Worm (Caenorhabditis elegans) whole organism, L4 larva: ENCODE data around the gene str-9.

Source experiments
- D1046.2 ChIP-seq: fragments of 200-800 bp; sonication (Bioruptor generic); IDR thresholded peaks from 2 replicates; pipeline ENCODE4 v1.3.6; 2022; ENCODE audit warnings: missing genetic modification characterization, missing compliant biosample characterization
- F10B5.3 ChIP-seq: sonication (generic microtip); optimal IDR thresholded peaks from 2 replicates; lab custom pipeline; 2016; ENCODE audit warnings: mild to moderate bottlenecking, missing genetic modification characterization, missing compliant biosample characterization
- F26F4.8 ChIP-seq: fragments of 200-800 bp; sonication (Bioruptor generic); conservative IDR thresholded peaks from 2 replicates; pipeline ENCODE4 v1.3.6; 2022; ENCODE audit warnings: missing genetic modification characterization, missing compliant biosample characterization
- F37D6.2 ChIP-seq: sonication (generic microtip); optimal IDR thresholded peaks from 2 replicates; lab custom pipeline; 2016; ENCODE audit warnings: mild to moderate bottlenecking, missing genetic modification characterization, missing compliant biosample characterization
- F44E2.7 ChIP-seq: fragments of 200-800 bp; sonication (Bioruptor generic); IDR thresholded peaks from 2 replicates; pipeline ENCODE4 v2.1.2; 2022; ENCODE audit warnings: missing genetic modification characterization, missing compliant biosample characterization
- F49E8.2 ChIP-seq: sonication (generic microtip); optimal IDR thresholded peaks from 2 replicates; lab custom pipeline; 2016; ENCODE audit warnings: missing compliant biosample characterization, mild to moderate bottlenecking, missing genetic modification characterization, borderline replicate concordance
- aha-1 ChIP-seq: fragments of 150-350 bp; peaks from one replicate; lab custom pipeline; 2014; ENCODE audit warnings: missing biosample characterization, missing genetic modification characterization
- aly-2 ChIP-seq: sonication (generic microtip); optimal IDR thresholded peaks from 2 replicates; lab custom pipeline; 2018; ENCODE audit warnings: missing biosample characterization, missing genetic modification characterization
- ama-1 ChIP-seq: fragments of 150-350 bp; optimal IDR thresholded peaks from 2 replicates; lab custom pipeline; 2014; ENCODE audit warnings: inconsistent platforms, mixed read lengths
- arid-1 ChIP-seq: fragments of 200-800 bp; sonication (Bioruptor generic); conservative IDR thresholded peaks from 2 replicates; pipeline ENCODE4 v1.3.6; 2022; ENCODE audit warnings: missing genetic modification reagents, missing genetic modification characterization, missing compliant biosample characterization
- attf-4 ChIP-seq: sonication (generic microtip); optimal IDR thresholded peaks from 3 replicates; lab custom pipeline; 2017; ENCODE audit warnings: missing biosample characterization, missing genetic modification characterization
- ceh-44 ChIP-seq: fragments of 200-800 bp; sonication (Bioruptor generic); IDR thresholded peaks from 2 replicates; pipeline ENCODE4 v1.3.6; 2022; ENCODE audit warnings: missing genetic modification reagents, missing genetic modification characterization, missing compliant biosample characterization
- ceh-82 ChIP-seq: sonication (generic microtip); optimal IDR thresholded peaks from 2 replicates; lab custom pipeline; 2017; ENCODE audit warnings: missing biosample characterization, missing genetic modification characterization
- ces-1 ChIP-seq: fragments of 150-350 bp; sonication (generic microtip); optimal IDR thresholded peaks from 4 replicates; lab custom pipeline; 2014; ENCODE audit warnings: missing biosample characterization, missing genetic modification reagents, missing genetic modification characterization
- daf-12 ChIP-seq: fragments of 150-350 bp; optimal IDR thresholded peaks from 2 replicates; lab custom pipeline; 2014; ENCODE audit warnings: missing biosample characterization, missing genetic modification reagents, missing genetic modification characterization
- daf-16 ChIP-seq, 3 experiments: sonication (generic microtip); optimal IDR thresholded peaks; 2 replicates each; lab custom pipeline; 2016 to 2017; ENCODE audit warnings: missing genetic modification characterization in 3 of 3, missing genetic modification reagents in 3 of 3, mild to moderate bottlenecking in 2 of 3, missing compliant biosample characterization in 2 of 3, missing biosample characterization in 1 of 3, moderate library complexity in 1 of 3
- daf-19 ChIP-seq: fragments of 200-800 bp; sonication (Bioruptor generic); conservative IDR thresholded peaks from 2 replicates; pipeline ENCODE4 v1.3.6; 2022; ENCODE audit warnings: missing genetic modification characterization, missing compliant biosample characterization
- dmd-8 ChIP-seq: fragments of 200-800 bp; sonication (Bioruptor generic); IDR thresholded peaks from 2 replicates; pipeline ENCODE4 v1.3.6; 2022; ENCODE audit warnings: missing genetic modification characterization, missing compliant biosample characterization
- dpl-1 ChIP-seq: fragments of 150-350 bp; optimal IDR thresholded peaks from 2 replicates; lab custom pipeline; 2014; ENCODE audit warnings: missing biosample characterization, missing genetic modification reagents, missing genetic modification characterization
- egl-27 ChIP-seq: sonication (generic microtip); optimal IDR thresholded peaks from 3 replicates; lab custom pipeline; 2017; ENCODE audit warnings: missing biosample characterization, missing genetic modification reagents, missing genetic modification characterization
- fkh-10 ChIP-seq: fragments of 150-350 bp; optimal IDR thresholded peaks from 2 replicates; lab custom pipeline; 2014; ENCODE audit warnings: missing biosample characterization, missing genetic modification reagents, missing genetic modification characterization
- fos-1 ChIP-seq: fragments of 150-350 bp; optimal IDR thresholded peaks from 2 replicates; lab custom pipeline; 2014; ENCODE audit warnings: missing biosample characterization, missing genetic modification characterization
- hmg-1.1 ChIP-seq: fragments of 200-800 bp; sonication (Bioruptor generic); IDR thresholded peaks from 2 replicates; pipeline ENCODE4 v1.3.6; 2022; ENCODE audit warnings: missing genetic modification reagents, missing genetic modification characterization, missing compliant biosample characterization
- jun-1 ChIP-seq: fragments of 150-350 bp; optimal IDR thresholded peaks from 2 replicates; lab custom pipeline; 2014; ENCODE audit warnings: missing biosample characterization, missing genetic modification reagents, missing genetic modification characterization
- lin-13 ChIP-seq: fragments of 150-350 bp; optimal IDR thresholded peaks from 2 replicates; lab custom pipeline; 2014; ENCODE audit warnings: missing biosample characterization, missing genetic modification reagents, missing genetic modification characterization
- lin-29 ChIP-seq: fragments of 200-800 bp; sonication (Bioruptor generic); IDR thresholded peaks from 2 replicates; pipeline ENCODE4 v1.3.6; 2022; ENCODE audit warnings: missing genetic modification reagents, missing genetic modification characterization, missing compliant biosample characterization
- lsy-2 ChIP-seq, 2 experiments: fragments of 150-350 bp in 1 of 2; sonication (generic microtip) in 1 of 2; optimal IDR thresholded peaks; 2 replicates each; lab custom pipeline; 2014 to 2017; ENCODE audit warnings: missing biosample characterization in 2 of 2, missing genetic modification characterization in 2 of 2
- mdt-29 ChIP-seq: fragments of 200-800 bp; sonication (Bioruptor generic); IDR thresholded peaks from 2 replicates; pipeline ENCODE4 v1.3.6; 2022; ENCODE audit warnings: missing genetic modification reagents, missing genetic modification characterization, missing compliant biosample characterization
- mep-1 ChIP-seq: fragments of 150-350 bp; sonication (generic microtip); optimal IDR thresholded peaks from 3 replicates; lab custom pipeline; 2014; ENCODE audit warnings: missing biosample characterization, missing genetic modification characterization
- mxl-2 ChIP-seq: fragments of 200-800 bp; sonication (Bioruptor generic); conservative IDR thresholded peaks from 2 replicates; pipeline ENCODE4 v1.3.6; 2022; ENCODE audit warnings: missing genetic modification reagents, missing genetic modification characterization, missing compliant biosample characterization
- nhr-10 ChIP-seq: fragments of 150-350 bp; optimal IDR thresholded peaks from 2 replicates; lab custom pipeline; 2014; ENCODE audit warnings: missing biosample characterization, missing genetic modification characterization
- nhr-11 ChIP-seq: fragments of 150-350 bp; optimal IDR thresholded peaks from 2 replicates; lab custom pipeline; 2014; ENCODE audit warnings: missing biosample characterization, missing genetic modification characterization
- nhr-111 ChIP-seq: fragments of 200-800 bp; sonication (Bioruptor generic); optimal IDR thresholded peaks from 2 replicates; lab custom pipeline; 2018; ENCODE audit warnings: mild to moderate bottlenecking, missing genetic modification characterization, missing compliant biosample characterization
- nhr-48 ChIP-seq: sonication (generic microtip); optimal IDR thresholded peaks from 2 replicates; lab custom pipeline; 2016; ENCODE audit warnings: mild to moderate bottlenecking, missing genetic modification characterization, missing compliant biosample characterization
- pha-4 ChIP-seq, 2 experiments: fragments of 150-350 bp in 1 of 2; fragments of 200-800 bp in 1 of 2; sonication (Bioruptor generic) in 1 of 2; IDR thresholded peaks in 1 of 2; optimal IDR thresholded peaks in 1 of 2; 2 replicates each; pipeline versions ENCODE4 v1.3.6 to Lab custom; 2014 to 2022; ENCODE audit warnings: missing genetic modification characterization in 2 of 2, missing genetic modification reagents in 2 of 2, missing biosample characterization in 1 of 2, missing compliant biosample characterization in 1 of 2
- php-3 ChIP-seq: fragments of 200-800 bp; sonication (Bioruptor generic); IDR thresholded peaks from 2 replicates; pipeline ENCODE4 v1.3.6; 2022; ENCODE audit warnings: missing genetic modification reagents, missing genetic modification characterization, missing compliant biosample characterization
- pqm-1 ChIP-seq: sonication (generic microtip); optimal IDR thresholded peaks from 2 replicates; lab custom pipeline; 2017; ENCODE audit warnings: missing biosample characterization, missing genetic modification characterization
- rbr-2 ChIP-seq: sonication (generic microtip); optimal IDR thresholded peaks from 2 replicates; lab custom pipeline; 2016; ENCODE audit warnings: missing genotype, missing genetic modification characterization, missing compliant biosample characterization
- snpc-1.2 ChIP-seq: fragments of 200-800 bp; sonication (Bioruptor generic); IDR thresholded peaks from 2 replicates; pipeline ENCODE4 v1.3.6; 2022; ENCODE audit warnings: missing genetic modification reagents, missing genetic modification characterization, missing compliant biosample characterization
- spr-3 ChIP-seq: fragments of 200-800 bp; sonication (Bioruptor generic); optimal IDR thresholded peaks from 2 replicates; lab custom pipeline; 2018; ENCODE audit warnings: mild to moderate bottlenecking, missing genetic modification characterization, missing compliant biosample characterization
- tag-97 ChIP-seq: fragments of 200-800 bp; sonication (Bioruptor generic); IDR thresholded peaks from 2 replicates; pipeline ENCODE4 v1.3.6; 2022; ENCODE audit warnings: missing genetic modification characterization, missing compliant biosample characterization
- unc-130 ChIP-seq: sonication (generic microtip); optimal IDR thresholded peaks from 2 replicates; lab custom pipeline; 2016; ENCODE audit warnings: missing genetic modification reagents, missing genetic modification characterization, missing compliant biosample characterization
- unc-62 ChIP-seq, 3 experiments: fragments of 150-350 bp in 1 of 3; sonication (generic microtip); optimal IDR thresholded peaks in 2 of 3; peaks in 1 of 3; 1 replicate in 1 of 3; 2 replicates in 2 of 3; lab custom pipeline; 2014 to 2017; ENCODE audit warnings: missing biosample characterization in 3 of 3, missing genetic modification characterization in 3 of 3, missing genetic modification reagents in 3 of 3, missing genotype in 1 of 3
- ztf-11 ChIP-seq: fragments of 150-350 bp; optimal IDR thresholded peaks from 2 replicates; lab custom pipeline; 2014; ENCODE audit warnings: missing biosample characterization, missing genetic modification characterization
- ztf-7 ChIP-seq: fragments of 150-350 bp; optimal IDR thresholded peaks from 2 replicates; lab custom pipeline; 2014; ENCODE audit warnings: missing biosample characterization, missing genetic modification characterization

The str-9 gene

DNA sequence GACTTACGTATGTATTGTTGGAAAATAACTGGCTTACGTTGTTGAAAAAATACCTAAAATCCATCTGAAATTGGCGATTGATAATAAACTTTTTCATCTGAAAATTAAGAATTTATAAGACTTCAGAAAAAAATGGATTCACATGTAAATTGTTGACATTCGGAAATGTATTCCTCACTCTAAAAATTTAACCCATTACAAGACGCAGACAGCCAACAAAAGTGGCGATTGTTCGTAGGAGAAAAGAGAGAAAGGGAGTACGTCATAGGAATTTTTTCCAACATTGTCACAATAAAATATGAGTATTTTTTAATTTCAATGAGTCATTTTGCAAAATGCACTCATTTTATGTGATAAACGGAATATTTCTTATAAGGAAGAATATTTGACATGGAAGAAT lies 40.0 kb upstream of the str-9 start, which contains the start of gene Y6E2A.5:
Y6E2A.5 (minus strand) TSS at position 101 of the 400 bp plus-strand sequence.
- TF ChIP-seq lsy-2 (tag; optimal IDR thresholded peaks at IDR 0.05; lab: Kevin White, UChicago): no peak
- TF ChIP-seq unc-62 (GFP tag; optimal IDR thresholded peaks at IDR 0.05 in 1 of 2; lab: Kevin White, UChicago): peak in 1 of 2 experiments; percentile 18
- TF ChIP-seq unc-62 (tag; optimal IDR thresholded peaks at IDR 0.05; lab: Kevin White, UChicago): no peak
- no peak for TF ChIP-seq ztf-7 (tag; lab: Kevin White, UChicago)
- TF ChIP-seq F44E2.7: no peak
- TF ChIP-seq egl-27: no peak

DNA sequence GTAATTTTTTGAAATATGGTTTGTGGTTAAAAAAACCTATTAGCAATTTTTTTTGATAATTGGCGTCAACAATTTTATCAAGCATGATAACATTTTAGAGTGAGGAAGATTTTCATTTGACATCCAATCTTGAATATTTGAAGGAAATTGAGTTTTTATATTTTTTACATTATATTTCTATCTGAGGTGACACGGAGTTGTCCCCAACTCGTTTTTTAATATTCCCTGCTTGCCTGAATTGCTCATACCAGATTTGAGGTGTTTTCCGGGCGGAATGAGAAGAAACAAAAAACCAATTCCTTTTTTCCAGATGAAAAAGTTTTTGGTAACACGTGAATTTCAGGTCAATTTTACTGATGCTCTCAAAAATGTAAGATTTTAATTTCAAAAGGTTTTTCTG lies 39.0 kb upstream of the str-9 start, which contains the start of gene Y6E2A.7:
Y6E2A.7 (plus strand) TSS at position 301 of the 400 bp plus-strand sequence.
- TF ChIP-seq daf-16 (GFP tag; optimal IDR thresholded peaks at IDR 0.05; lab: Kevin White, UChicago) (no peak), daf-16 (tag; optimal IDR thresholded peaks at IDR 0.05; lab: Kevin White, UChicago) (no peak), lin-13 (no peak), aha-1 (no peak), aly-2 (no peak), mep-1 (tag; lab: Kevin White, UChicago) (no peak), attf-4 (tag; lab: Kevin White, UChicago) (no peak), unc-130 (GFP tag; lab: Kevin White, UChicago) (no peak), jun-1 (tag; lab: Kevin White, UChicago) (no peak), F44E2.7 (no peak), rbr-2 (tag; lab: Kevin White, UChicago) (no peak), php-3 (GFP tag; lab: Robert Waterston, UW) (no peak)

- TF ChIP-seq ama-1 (no peak), ceh-44 (GFP tag; lab: Robert Waterston, UW) (no peak), aha-1 (peak; percentile 24)
Observed at ce11 chrV:15721431-15721830, 37.1 kb upstream of the str-9 start.

DNA sequence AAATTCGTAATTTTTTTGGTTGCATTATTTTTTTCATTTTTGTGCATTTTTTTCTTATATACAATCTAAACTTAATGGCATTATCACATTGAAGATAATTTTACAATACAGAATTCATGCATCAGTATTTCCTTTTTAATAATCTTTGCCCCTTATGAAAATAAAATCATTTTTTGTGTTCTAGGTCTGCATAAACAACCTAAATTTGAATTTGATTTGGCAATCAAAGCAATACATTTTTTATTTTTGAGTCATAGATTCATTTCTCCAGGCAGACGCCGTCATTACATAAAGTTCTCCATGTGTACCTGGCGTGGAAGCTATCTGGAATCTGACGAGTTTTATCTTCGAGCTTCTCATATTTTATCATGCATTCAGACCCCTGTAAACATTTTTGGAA lies 36.7 kb upstream of the str-9 start, which contains the start of gene srh-140:
srh-140 (plus strand) TSS at position 301 of the 400 bp plus-strand sequence.
- no peak for TF ChIP-seq spr-3 (GFP tag; lab: Kevin White, UChicago)
- TF ChIP-seq mxl-2 (GFP tag; lab: Robert Waterston, UW): no peak
- TF ChIP-seq pha-4 (GFP tag; IDR thresholded peaks at IDR 0.05; lab: Robert Waterston, UW): no peak
- TF ChIP-seq pha-4 (tag; optimal IDR thresholded peaks at IDR 0.05; lab: Kevin White, UChicago): no peak
- TF ChIP-seq lin-29: no peak
- TF ChIP-seq nhr-111: no peak
- TF ChIP-seq nhr-10 (tag; lab: Kevin White, UChicago): no peak
- no peak for TF ChIP-seq D1046.2 (GFP tag; lab: Robert Waterston, UW)
- TF ChIP-seq daf-19: no peak
- no peak for TF ChIP-seq F37D6.2 (tag; lab: Kevin White, UChicago)
- no peak for TF ChIP-seq hmg-1.1 (GFP tag; lab: Robert Waterston, UW)
- no peak for TF ChIP-seq tag-97 (GFP tag; lab: Robert Waterston, UW)
- no peak for TF ChIP-seq F10B5.3 (tag; lab: Kevin White, UChicago)
- TF ChIP-seq snpc-1.2 (GFP tag; lab: Robert Waterston, UW): no peak
- no peak for TF ChIP-seq daf-12 (tag; lab: Kevin White, UChicago)
- TF ChIP-seq unc-130 (GFP tag; lab: Kevin White, UChicago): no peak
- no peak for TF ChIP-seq mdt-29
- TF ChIP-seq unc-62 (GFP tag; optimal IDR thresholded peaks at IDR 0.05 in 1 of 2; lab: Kevin White, UChicago): no peak
- no peak for TF ChIP-seq unc-62 (tag; optimal IDR thresholded peaks at IDR 0.05; lab: Kevin White, UChicago)
- TF ChIP-seq aly-2: no peak
- TF ChIP-seq dpl-1 (GFP tag; lab: Kevin White, UChicago): no peak

DNA sequence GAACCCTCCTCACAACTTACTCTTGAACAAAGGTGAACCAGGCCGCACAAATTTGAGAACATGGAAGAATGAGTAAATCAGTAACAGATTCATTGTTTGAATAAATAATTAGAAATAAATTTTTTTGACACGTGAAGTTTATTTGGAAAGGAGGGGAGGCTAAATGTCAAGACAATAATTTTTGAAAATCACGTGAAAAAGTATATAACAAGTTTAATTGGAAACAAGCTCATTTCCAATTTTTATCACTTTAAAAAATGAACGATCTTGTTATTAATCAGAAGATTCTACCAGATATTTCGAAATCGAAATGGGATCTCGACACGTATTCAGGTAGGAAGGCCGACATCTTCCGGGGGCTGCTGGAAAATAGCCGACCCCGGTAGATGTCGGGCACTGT lies 31.9 kb upstream of the str-9 start, which contains the start of the genes irld-57 and sfxn-1.3:
irld-57 (minus strand) TSS at position 101 of the 400 bp plus-strand sequence.
sfxn-1.3 (plus strand) TSS at position 232 of the 400 bp plus-strand sequence.
- no peak for TF ChIP-seq fos-1 (tag; lab: Kevin White, UChicago)
- TF ChIP-seq ceh-82 (tag; lab: Kevin White, UChicago): no peak
- TF ChIP-seq ztf-11: no peak
- TF ChIP-seq nhr-11: no peak
- TF ChIP-seq arid-1 (GFP tag; lab: Robert Waterston, UW): no peak
- TF ChIP-seq F49E8.2 (tag; lab: Kevin White, UChicago): no peak
- no peak for TF ChIP-seq fkh-10 (GFP tag; lab: Kevin White, UChicago)
- no peak for TF ChIP-seq dmd-8
- no peak for TF ChIP-seq unc-130 (GFP tag; lab: Kevin White, UChicago)
- no peak for TF ChIP-seq pqm-1 (tag; lab: Kevin White, UChicago)
- no peak for TF ChIP-seq ces-1 (GFP tag; lab: Kevin White, UChicago)
- no peak for TF ChIP-seq nhr-48 (tag; lab: Kevin White, UChicago)
- no peak for TF ChIP-seq ztf-7 (tag; lab: Kevin White, UChicago)
- no peak for TF ChIP-seq hmg-1.1 (GFP tag; lab: Robert Waterston, UW)
- TF ChIP-seq F26F4.8: no peak
